Fruit fly (Drosophila melanogaster) whole organism, embryonic: ENCODE data around the gene CG31431.

Experiments used
- Asciz ChIP-seq: fragments of 200-800 bp; sonication (Bioruptor generic); optimal IDR thresholded peaks from 2 replicates; lab custom pipeline; 2017; ENCODE audit warnings: missing biosample characterization, mild to moderate bottlenecking, missing genetic modification characterization, missing genetic modification reagents
- Atf3 ChIP-seq: fragments of 200-800 bp; sonication (Bioruptor generic); optimal IDR thresholded peaks from 3 replicates; lab custom pipeline; 2016; ENCODE audit warnings: missing biosample characterization, missing genetic modification characterization
- Bgb ChIP-seq: fragments of 200-800 bp; sonication (Bioruptor generic); IDR thresholded peaks from 2 replicates; pipeline ENCODE4 v1.3.6; 2022; ENCODE audit warnings: missing biosample characterization, missing genetic modification characterization; ENCODE audit not compliant: partially characterized antibody
- CG10431 ChIP-seq: fragments of 200-800 bp; sonication (Bioruptor generic); optimal IDR thresholded peaks from 3 replicates; lab custom pipeline; 2018; ENCODE audit warnings: missing biosample characterization, mild to moderate bottlenecking, missing genetic modification characterization
- CG10979 ChIP-seq: fragments of 200-800 bp; sonication (Bioruptor generic); optimal IDR thresholded peaks from 2 replicates; lab custom pipeline; 2018; ENCODE audit warnings: missing biosample characterization, mild to moderate bottlenecking, missing genetic modification characterization, moderate library complexity
- CG11456 ChIP-seq: fragments of 200-800 bp; sonication (Bioruptor generic); IDR thresholded peaks from 3 replicates; pipeline ENCODE4 v1.3.6; 2022; ENCODE audit warnings: missing biosample characterization, missing genetic modification characterization
- CG11504 ChIP-seq: fragments of 200-800 bp; sonication (Bioruptor generic); optimal IDR thresholded peaks from 3 replicates; lab custom pipeline; 2019; ENCODE audit warnings: missing biosample characterization, mild to moderate bottlenecking, missing genetic modification characterization, moderate library complexity
- CG11695 ChIP-seq: fragments of 200-800 bp; sonication (Bioruptor generic); IDR thresholded peaks from 3 replicates; pipeline ENCODE4 v1.3.6; 2022; ENCODE audit warnings: missing biosample characterization, missing genetic modification characterization
- CG11696 ChIP-seq: fragments of 200-800 bp; sonication (Bioruptor generic); IDR thresholded peaks from 2 replicates; pipeline ENCODE4 v1.3.6; 2022; ENCODE audit warnings: missing biosample characterization, missing genetic modification characterization
- CG13287 ChIP-seq: fragments of 200-800 bp; sonication (Bioruptor generic); IDR thresholded peaks from 2 replicates; pipeline ENCODE4 v1.3.6; 2022; ENCODE audit warnings: missing biosample characterization, missing genetic modification characterization; ENCODE audit not compliant: partially characterized antibody
- CG1647 ChIP-seq: fragments of 200-800 bp; sonication (Bioruptor generic); optimal IDR thresholded peaks from 3 replicates; lab custom pipeline; 2016; ENCODE audit warnings: missing biosample characterization, missing genetic modification characterization
- CG2199 ChIP-seq: fragments of 200-800 bp; sonication (Bioruptor generic); IDR thresholded peaks from 3 replicates; pipeline ENCODE4 v1.3.6; 2022; ENCODE audit warnings: missing biosample characterization, missing genetic modification characterization
- CG32532 ChIP-seq: fragments of 200-800 bp; sonication (Bioruptor generic); IDR thresholded peaks from 2 replicates; pipeline ENCODE4 v1.3.6; 2022; ENCODE audit warnings: missing biosample characterization, missing genetic modification characterization
- CG33213 ChIP-seq: fragments of 200-800 bp; sonication (Bioruptor generic); optimal IDR thresholded peaks from 3 replicates; lab custom pipeline; 2016; ENCODE audit warnings: missing biosample characterization, missing genetic modification characterization
- CG3847 ChIP-seq: fragments of 200-800 bp; sonication (Bioruptor generic); IDR thresholded peaks from 2 replicates; pipeline ENCODE4 v1.3.6; 2022; ENCODE audit warnings: missing biosample characterization, missing genetic modification characterization
- CG3995 ChIP-seq: fragments of 200-800 bp; sonication (Bioruptor generic); optimal IDR thresholded peaks from 3 replicates; lab custom pipeline; 2016; ENCODE audit warnings: missing biosample characterization, missing genetic modification characterization
- CG4360 ChIP-seq: fragments of 200-800 bp; sonication (Bioruptor generic); IDR thresholded peaks from 2 replicates; pipeline ENCODE4 v1.3.6; 2022; ENCODE audit warnings: missing biosample characterization, missing genetic modification characterization
- CG6272 ChIP-seq: fragments of 200-800 bp; sonication (Bioruptor generic); IDR thresholded peaks from 2 replicates; pipeline ENCODE4 v1.3.6; 2022; ENCODE audit warnings: missing biosample characterization, missing genetic modification characterization
- CG7963 ChIP-seq: fragments of 200-800 bp; sonication (Bioruptor generic); IDR thresholded peaks from 3 replicates; pipeline ENCODE4 v1.3.6; 2022; ENCODE audit warnings: missing biosample characterization, missing genetic modification characterization; ENCODE audit not compliant: partially characterized antibody
- CG9817 ChIP-seq: fragments of 200-800 bp; sonication (Bioruptor generic); optimal IDR thresholded peaks from 2 replicates; lab custom pipeline; 2018; ENCODE audit warnings: missing biosample characterization, mild to moderate bottlenecking, missing genetic modification characterization, moderate library complexity
- CG9876 ChIP-seq: fragments of 200-800 bp; sonication (Bioruptor generic); optimal IDR thresholded peaks from 2 replicates; lab custom pipeline; 2016; ENCODE audit warnings: missing biosample characterization, missing genetic modification characterization
- CTCF ChIP-seq: fragments of 200-800 bp; sonication (Bioruptor generic); optimal IDR thresholded peaks from 2 replicates; lab custom pipeline; 2017; ENCODE audit warnings: missing biosample characterization, mild to moderate bottlenecking, missing genetic modification characterization, moderate library complexity
- CkIIα-i1 ChIP-seq: fragments of 200-800 bp; sonication (Bioruptor generic); IDR thresholded peaks from 2 replicates; pipeline ENCODE4 v1.3.6; 2022; ENCODE audit warnings: missing biosample characterization, missing genetic modification characterization
- CrebB ChIP-seq: fragments of 200-800 bp; sonication (Bioruptor generic); optimal IDR thresholded peaks from 3 replicates; lab custom pipeline; 2018; ENCODE audit warnings: missing biosample characterization, mild to moderate bottlenecking, missing genetic modification characterization
- Dp ChIP-seq: fragments of 200-800 bp; sonication (Bioruptor generic); optimal IDR thresholded peaks from 2 replicates; lab custom pipeline; 2018; ENCODE audit warnings: missing biosample characterization, mild to moderate bottlenecking, missing genetic modification characterization, moderate library complexity
- Drgx ChIP-seq: fragments of 200-800 bp; sonication (Bioruptor generic); IDR thresholded peaks from 2 replicates; pipeline ENCODE4 v1.3.6; 2022; ENCODE audit warnings: missing biosample characterization, missing genetic modification characterization
- Ets65A ChIP-seq: fragments of 200-800 bp; sonication (Bioruptor generic); peaks from one replicate; lab custom pipeline; 2016; ENCODE audit warnings: missing biosample characterization, missing genetic modification characterization
- HLH4C ChIP-seq: fragments of 200-800 bp; sonication (Bioruptor generic); IDR thresholded peaks from 3 replicates; pipeline ENCODE4 v1.3.6; 2022; ENCODE audit warnings: missing biosample characterization, missing genetic modification characterization; ENCODE audit not compliant: partially characterized antibody
- Hr78 ChIP-seq, 2 experiments: fragments of 200-800 bp in 1 of 2; fragments of >200 bp in 1 of 2; sonication (Bioruptor generic) in 1 of 2; optimal IDR thresholded peaks; 2 replicates each; lab custom pipeline; 2017 to 2019; ENCODE audit warnings: missing biosample characterization in 2 of 2, missing genetic modification characterization in 2 of 2, mild to moderate bottlenecking in 1 of 2, moderate library complexity in 1 of 2
- Sry-β ChIP-seq: fragments of 200-800 bp; sonication (Bioruptor generic); optimal IDR thresholded peaks from 2 replicates; lab custom pipeline; 2018; ENCODE audit warnings: missing biosample characterization, mild to moderate bottlenecking, missing genetic modification characterization, moderate library complexity
- Sry-δ ChIP-seq: fragments of 200-800 bp; sonication (Bioruptor generic); optimal IDR thresholded peaks from 2 replicates; lab custom pipeline; 2016; ENCODE audit warnings: missing biosample characterization, missing genetic modification characterization
- Tbp ChIP-seq: fragments of >200 bp; optimal IDR thresholded peaks from 2 replicates; lab custom pipeline; 2018; ENCODE audit warnings: missing biosample characterization, missing genetic modification characterization
- YL-1 ChIP-seq: fragments of 200-800 bp; sonication (Bioruptor generic); optimal IDR thresholded peaks from 3 replicates; lab custom pipeline; 2017; ENCODE audit warnings: missing biosample characterization, mild to moderate bottlenecking, missing genetic modification characterization
- amos ChIP-seq: fragments of 200-800 bp; sonication (Bioruptor generic); IDR thresholded peaks from 2 replicates; pipeline ENCODE4 v1.3.6; 2022; ENCODE audit warnings: missing biosample characterization, missing genetic modification characterization; ENCODE audit not compliant: partially characterized antibody
- cg ChIP-seq: fragments of 200-800 bp; sonication (Bioruptor generic); optimal IDR thresholded peaks from 3 replicates; lab custom pipeline; 2019; ENCODE audit warnings: missing biosample characterization, mild to moderate bottlenecking, missing genetic modification characterization, moderate library complexity
- chm ChIP-seq: fragments of 200-800 bp; sonication (Bioruptor generic); IDR thresholded peaks from 2 replicates; pipeline ENCODE4 v1.3.6; 2022; ENCODE audit warnings: missing biosample characterization, missing genetic modification characterization
- exex ChIP-seq: fragments of 200-800 bp; sonication (Bioruptor generic); optimal IDR thresholded peaks from 4 replicates; lab custom pipeline; 2018; ENCODE audit warnings: missing biosample characterization, mild to moderate bottlenecking, missing genetic modification characterization, moderate library complexity
- gcm2 ChIP-seq: fragments of 200-800 bp; sonication (Bioruptor generic); optimal IDR thresholded peaks from 2 replicates; lab custom pipeline; 2016; ENCODE audit warnings: missing biosample characterization, missing genetic modification characterization
- kay ChIP-seq: fragments of 200-800 bp; sonication (Bioruptor generic); optimal IDR thresholded peaks from 2 replicates; lab custom pipeline; 2016; ENCODE audit warnings: missing biosample characterization, missing genetic modification characterization
- nerfin-2 ChIP-seq: fragments of 200-800 bp; sonication (Bioruptor generic); IDR thresholded peaks from 2 replicates; pipeline ENCODE4 v1.3.6; 2022; ENCODE audit warnings: missing biosample characterization, missing genetic modification characterization; ENCODE audit not compliant: partially characterized antibody
- nmo ChIP-seq: fragments of 200-800 bp; sonication (Bioruptor generic); optimal IDR thresholded peaks from 2 replicates; lab custom pipeline; 2018; ENCODE audit warnings: missing biosample characterization, mild to moderate bottlenecking, missing genetic modification characterization, moderate library complexity
- org-1 ChIP-seq: fragments of 200-800 bp; sonication (Bioruptor generic); optimal IDR thresholded peaks from 2 replicates; lab custom pipeline; 2017; ENCODE audit warnings: missing biosample characterization, missing genetic modification characterization
- p53 ChIP-seq: fragments of 200-800 bp; sonication (Bioruptor generic); optimal IDR thresholded peaks from 2 replicates; lab custom pipeline; 2016; ENCODE audit warnings: missing biosample characterization, missing genetic modification characterization
- psq ChIP-seq: fragments of 200-800 bp; sonication (Bioruptor generic); optimal IDR thresholded peaks from 2 replicates; lab custom pipeline; 2017; ENCODE audit warnings: missing biosample characterization, missing genetic modification characterization
- sisA ChIP-seq: fragments of 200-800 bp; sonication (Bioruptor generic); IDR thresholded peaks from 2 replicates; pipeline ENCODE4 v1.3.6; 2022; ENCODE audit warnings: missing biosample characterization, missing genetic modification characterization
- stwl ChIP-seq: fragments of 200-800 bp; sonication (Bioruptor generic); optimal IDR thresholded peaks from 3 replicates; lab custom pipeline; 2018; ENCODE audit warnings: missing biosample characterization, mild to moderate bottlenecking, missing genetic modification characterization, moderate library complexity
- tup ChIP-seq: fragments of 200-800 bp; sonication (Bioruptor generic); optimal IDR thresholded peaks from 2 replicates; lab custom pipeline; 2016; ENCODE audit warnings: missing biosample characterization, mild to moderate bottlenecking, missing genetic modification characterization, moderate library complexity
- vvl ChIP-seq: fragments of 200-800 bp; sonication (Bioruptor generic); IDR thresholded peaks from 2 replicates; pipeline ENCODE4 v1.3.6; 2022; ENCODE audit warnings: missing biosample characterization, missing genetic modification characterization

CG31431 gene

dm6 chr3R:21888696-21889602 is 18.5 kb downstream of the CG31431 start, which contains the start of gene CG43844 (continued):
- TF ChIP-seq CG13287 (GFP tag; lab: Robert Waterston, UW) (peak; percentile 71), Atf3 (GFP tag; lab: Kevin White, UChicago) (no peak), org-1 (GFP tag; lab: Kevin White, UChicago) (no peak), CG3995 (GFP tag; lab: Kevin White, UChicago) (no peak), HLH4C (GFP tag; lab: Robert Waterston, UW) (peak; percentile 54; the same call in 2 of the 3 replicates), Sry-β (GFP tag; lab: Kevin White, UChicago) (no peak), sisA (0 out of 2 replicates have a peak, but pooled peaks have one; percentile 6), Sry-δ (GFP tag; lab: Kevin White, UChicago) (peak; percentile 2), CG9876 (GFP tag; lab: Kevin White, UChicago) (no peak), CG1647 (GFP tag; lab: Kevin White, UChicago) (no peak), Hr78 (GFP tag; optimal IDR thresholded peaks at IDR 0.05; lab: Kevin White, UChicago) (peak in 1 of 2 experiments; percentile 65), CG11456 (GFP tag; lab: Robert Waterston, UW) (0 out of 3 replicates have a peak, but pooled peaks have one; percentile 47), CG6272 (GFP tag; lab: Robert Waterston, UW) (peak; percentile 20; the same call in 1 of the 2 replicates), exex (tag; lab: Kevin White, UChicago) (peak; percentile 1), CkIIα-i1 (GFP tag; lab: Robert Waterston, UW) (no peak), CG10431 (GFP tag; lab: Kevin White, UChicago) (no peak), Drgx (GFP tag; lab: Robert Waterston, UW) (peak; percentile 14; the same call in 1 of the 2 replicates), gcm2 (GFP tag; lab: Kevin White, UChicago) (no peak), YL-1 (GFP tag; lab: Kevin White, UChicago) (no peak), Bgb (peak; percentile 85), Asciz (GFP tag; lab: Kevin White, UChicago) (no peak), CG7963 (peak; percentile 34; the same call in 1 of the 3 replicates), chm (GFP tag; lab: Robert Waterston, UW) (no peak), nmo (GFP tag; lab: Kevin White, UChicago) (peak; percentile 13), CG11504 (peak; percentile 20), Ets65A (peak; percentile 60), CG9817 (no peak), CG33213 (peak; percentile 3), CTCF (peak; percentile 84), stwl (tag; lab: Kevin White, UChicago) (peak; percentile 76), CG4360 (GFP tag; lab: Robert Waterston, UW) (no peak), Tbp (GFP tag; lab: Kevin White, UChicago) (no peak), CG3847 (GFP tag; lab: Robert Waterston, UW) (no peak; the same call in 1 of the 2 replicates), kay (GFP tag; lab: Kevin White, UChicago) (peak; percentile 44), cg (GFP tag; lab: Kevin White, UChicago) (peak; percentile 40), psq (GFP tag; lab: Kevin White, UChicago) (no peak), amos (peak; percentile 74), CG11696 (GFP tag; lab: Robert Waterston, UW) (no peak), CG2199 (GFP tag; lab: Robert Waterston, UW) (peak; percentile 80), CrebB (no peak), CG10979 (tag; lab: Kevin White, UChicago) (no peak), vvl (peak; percentile 62; the same call in 1 of the 2 replicates), Dp (GFP tag; lab: Kevin White, UChicago) (no peak), CG11695 (no peak), CG32532 (GFP tag; lab: Robert Waterston, UW) (0 out of 2 replicates have a peak, but pooled peaks have one; percentile 4), p53 (GFP tag; lab: Kevin White, UChicago) (no peak), nerfin-2 (peak; percentile 53; the same call in 1 of the 2 replicates), tup (GFP tag; lab: Kevin White, UChicago) (no peak)
